Worm (Caenorhabditis elegans): ENCODE results near the gene usp-14.

The usp-14 gene

ce11 chrII:14437922-14438458 lies 50.5 kb downstream of the usp-14 start, which contains the start of gene K04B12.2 (continued):
- TF ChIP-seq Y67H2A.10 (GFP tag; conservative IDR thresholded peaks at IDR 0.05) (no peak), hmg-20 (GFP tag; IDR thresholded peaks at IDR 0.05) (no peak), aptf-2 (GFP tag; conservative IDR thresholded peaks at IDR 0.05) (no peak), zim-3 (tag; optimal IDR thresholded peaks at IDR 0.05) (no peak), athp-1 (tag; optimal IDR thresholded peaks at IDR 0.05) (no peak), sdz-38 (tag; optimal IDR thresholded peaks at IDR 0.05) (no peak), F57A8.1 (GFP tag; optimal IDR thresholded peaks at IDR 0.05) (no peak), lin-26 (GFP tag; IDR thresholded peaks at IDR 0.05) (peak; percentile 26; the same call in 1 of the 2 replicates), B0035.1 (tag; optimal IDR thresholded peaks at IDR 0.05) (no peak), Y79H2A.3 (GFP tag; conservative IDR thresholded peaks at IDR 0.05) (no peak), tlf-1 (GFP tag; optimal IDR thresholded peaks at IDR 0.05) (no peak), somi-1 (GFP tag; optimal IDR thresholded peaks at IDR 0.05) (no peak), sea-2 (GFP tag; IDR thresholded peaks at IDR 0.05) (no peak), nhr-27 (tag; optimal IDR thresholded peaks at IDR 0.05) (no peak), C06A6.2 (GFP tag; conservative IDR thresholded peaks at IDR 0.05) (no peak), ceh-91 (GFP tag; IDR thresholded peaks at IDR 0.05) (no peak), unc-130 (GFP tag; optimal IDR thresholded peaks at IDR 0.05) (no peak), pha-4 (tag; optimal IDR thresholded peaks at IDR 0.05) (no peak), F52B5.7 (tag; optimal IDR thresholded peaks at IDR 0.05) (no peak), ztf-28 (GFP tag; IDR thresholded peaks at IDR 0.05) (no peak), ccch-3 (GFP tag; optimal IDR thresholded peaks at IDR 0.05) (no peak), Y53G8AR.9 (GFP tag; conservative IDR thresholded peaks at IDR 0.05) (no peak), snpc-1.1 (tag; optimal IDR thresholded peaks at IDR 0.05; ENCODE audit: insufficient read depth) (no peak), rec-8 (tag; optimal IDR thresholded peaks at IDR 0.05) (no peak), bed-1 (GFP tag; IDR thresholded peaks at IDR 0.05) (no peak), nhr-179 (tag; optimal IDR thresholded peaks at IDR 0.05) (no peak), rcor-1 (GFP tag; IDR thresholded peaks at IDR 0.05) (0 out of 2 replicates have a peak, but pooled peaks have one; percentile 33), nfyb-1 (GFP tag; IDR thresholded peaks at IDR 0.05) (0 out of 2 replicates have a peak, but pooled peaks have one; percentile 33), snpc-1.3 (tag; optimal IDR thresholded peaks at IDR 0.05; ENCODE audit: insufficient read depth) (no peak), akir-1 (GFP tag; optimal IDR thresholded peaks at IDR 0.05) (no peak), hrde-1 (tag; optimal IDR thresholded peaks at IDR 0.05; ENCODE audit: borderline replicate concordance) (no peak), lin-54 (GFP tag; optimal IDR thresholded peaks at IDR 0.05) (peak; percentile 44), nfya-2 (GFP tag; IDR thresholded peaks at IDR 0.05) (no peak), ztf-25 (GFP tag; IDR thresholded peaks at IDR 0.05) (no peak), attf-6 (GFP tag; IDR thresholded peaks at IDR 0.05) (no peak), aptf-3 (GFP tag; IDR thresholded peaks at IDR 0.05) (no peak), lsl-1 (GFP tag; optimal IDR thresholded peaks at IDR 0.05) (no peak), madf-6 (GFP tag; IDR thresholded peaks at IDR 0.05) (no peak), ekl-4 (GFP tag; IDR thresholded peaks at IDR 0.05) (0 out of 2 replicates have a peak, but pooled peaks have one; percentile 25), fkh-3 (tag; optimal IDR thresholded peaks at IDR 0.05) (no peak), F37B4.10 (GFP tag; IDR thresholded peaks at IDR 0.05) (no peak), lsy-27 (tag; optimal IDR thresholded peaks at IDR 0.05; ENCODE audit: borderline replicate concordance, insufficient read depth) (no peak), madf-3 (GFP tag; IDR thresholded peaks at IDR 0.05) (no peak), lag-1 (GFP tag; IDR thresholded peaks at IDR 0.05) (no peak)

Data from whole organism, young adult.